Worm (Caenorhabditis elegans) whole organism, young adult: ENCODE results near the gene F37C12.18.

Source experiments
- B0019.2 ChIP-seq: fragments of 200-800 bp; sonication (Bioruptor generic); conservative IDR thresholded peaks from 2 replicates; pipeline ENCODE4 v1.3.6; 2022; ENCODE audit warnings: missing genetic modification reagents, missing genetic modification characterization, missing compliant biosample characterization
- B0261.1 ChIP-seq: sonication (generic microtip); optimal IDR thresholded peaks from 2 replicates; lab custom pipeline; 2016; ENCODE audit warnings: mild to moderate bottlenecking, missing genetic modification characterization, moderate library complexity, missing compliant biosample characterization
- F39B2.1 ChIP-seq: fragments of 200-800 bp; sonication (Bioruptor generic); IDR thresholded peaks from 2 replicates; pipeline ENCODE4 v1.3.6; 2022; ENCODE audit warnings: missing genetic modification reagents, missing genetic modification characterization, missing compliant biosample characterization
- F57A8.1 ChIP-seq: fragments of 200-800 bp; sonication (Bioruptor generic); optimal IDR thresholded peaks from 2 replicates; lab custom pipeline; 2018; ENCODE audit warnings: mild to moderate bottlenecking, missing genetic modification characterization, moderate library complexity, missing compliant biosample characterization
- K11D2.4 ChIP-seq: fragments of 200-800 bp; sonication (Bioruptor generic); IDR thresholded peaks from 2 replicates; pipeline ENCODE4 v1.3.6; 2022; ENCODE audit warnings: missing genetic modification reagents, missing genetic modification characterization, missing compliant biosample characterization
- K12H6.12 ChIP-seq: fragments of 200-800 bp; sonication (Bioruptor generic); optimal IDR thresholded peaks from 2 replicates; lab custom pipeline; 2018; ENCODE audit warnings: mild to moderate bottlenecking, missing genetic modification characterization, missing compliant biosample characterization
- T26A5.8 ChIP-seq: sonication (generic microtip); optimal IDR thresholded peaks from 2 replicates; lab custom pipeline; 2016; ENCODE audit warnings: missing genetic modification characterization, missing compliant biosample characterization
- Y56A3A.18 ChIP-seq: fragments of 200-800 bp; sonication (Bioruptor generic); IDR thresholded peaks from 2 replicates; pipeline ENCODE4 v1.3.6; 2022; ENCODE audit warnings: missing genetic modification reagents, missing genetic modification characterization, missing compliant biosample characterization
- Y67H2A.10 ChIP-seq: fragments of 200-800 bp; sonication (Bioruptor generic); conservative IDR thresholded peaks from 2 replicates; pipeline ENCODE4 v1.3.6; 2022; ENCODE audit warnings: missing genetic modification reagents, missing genetic modification characterization, missing compliant biosample characterization
- Y79H2A.3 ChIP-seq: fragments of 200-800 bp; sonication (Bioruptor generic); conservative IDR thresholded peaks from 2 replicates; pipeline ENCODE4 v1.3.6; 2022; ENCODE audit warnings: missing genetic modification reagents, missing genetic modification characterization, missing compliant biosample characterization
- ZK185.1 ChIP-seq: sonication (generic microtip); optimal IDR thresholded peaks from 2 replicates; lab custom pipeline; 2016; ENCODE audit warnings: mild to moderate bottlenecking, missing genetic modification characterization, missing compliant biosample characterization; ENCODE audit not compliant: poor library complexity, severe bottlenecking
- athp-1 ChIP-seq: sonication (generic microtip); optimal IDR thresholded peaks from 2 replicates; lab custom pipeline; 2017; ENCODE audit warnings: mild to moderate bottlenecking, missing genetic modification characterization, missing compliant biosample characterization
- cebp-2 ChIP-seq: fragments of 200-800 bp; sonication (Bioruptor generic); IDR thresholded peaks from 2 replicates; pipeline ENCODE4 v1.3.6; 2022; ENCODE audit warnings: missing genetic modification characterization, missing compliant biosample characterization
- ceh-58 ChIP-seq: fragments of 200-800 bp; sonication (Bioruptor generic); IDR thresholded peaks from 2 replicates; pipeline ENCODE4 v1.3.6; 2022; ENCODE audit warnings: missing genetic modification characterization, missing compliant biosample characterization
- ceh-79 ChIP-seq: sonication (generic microtip); optimal IDR thresholded peaks from 2 replicates; lab custom pipeline; 2017; ENCODE audit warnings: mild to moderate bottlenecking, missing genetic modification characterization, missing compliant biosample characterization
- dpff-1 ChIP-seq: sonication (generic microtip); optimal IDR thresholded peaks from 2 replicates; lab custom pipeline; 2017; ENCODE audit warnings: mild to moderate bottlenecking, missing genetic modification characterization, missing compliant biosample characterization
- egl-44 ChIP-seq: fragments of 200-800 bp; sonication (Bioruptor generic); IDR thresholded peaks from 2 replicates; pipeline ENCODE4 v1.3.6; 2022; ENCODE audit warnings: missing genetic modification reagents, missing genetic modification characterization, missing compliant biosample characterization
- egrh-3 ChIP-seq: fragments of 200-800 bp; sonication (Bioruptor generic); IDR thresholded peaks from 2 replicates; pipeline ENCODE4 v1.3.6; 2022; ENCODE audit warnings: missing genetic modification reagents, missing genetic modification characterization, missing compliant biosample characterization
- hlh-12 ChIP-seq: sonication (generic microtip); optimal IDR thresholded peaks from 2 replicates; lab custom pipeline; 2016; ENCODE audit warnings: missing genetic modification characterization, missing compliant biosample characterization
- hlh-26 ChIP-seq: fragments of 200-800 bp; sonication (Bioruptor generic); conservative IDR thresholded peaks from 2 replicates; pipeline ENCODE4 v1.3.6; 2022; ENCODE audit warnings: missing genetic modification reagents, missing genetic modification characterization, missing compliant biosample characterization
- hmg-1.2 ChIP-seq: fragments of 200-800 bp; sonication (Bioruptor generic); IDR thresholded peaks from 2 replicates; pipeline ENCODE4 v1.3.6; 2022; ENCODE audit warnings: missing genetic modification reagents, missing genetic modification characterization, missing compliant biosample characterization
- hrde-1 ChIP-seq: sonication (generic microtip); optimal IDR thresholded peaks from 2 replicates; lab custom pipeline; 2016; ENCODE audit warnings: missing genetic modification characterization, mild to moderate bottlenecking, missing compliant biosample characterization, moderate library complexity, missing genotype, missing genetic modification reagents, borderline replicate concordance
- lag-1 ChIP-seq: fragments of 200-800 bp; sonication (Bioruptor generic); IDR thresholded peaks from 2 replicates; pipeline ENCODE4 v1.3.6; 2022; ENCODE audit warnings: missing genetic modification reagents, missing genetic modification characterization, missing compliant biosample characterization
- lin-26 ChIP-seq: fragments of 200-800 bp; sonication (Bioruptor generic); IDR thresholded peaks from 2 replicates; pipeline ENCODE4 v1.3.6; 2022; ENCODE audit warnings: missing genetic modification reagents, missing genetic modification characterization, missing compliant biosample characterization
- lir-1 ChIP-seq: fragments of 200-800 bp; sonication (Bioruptor generic); conservative IDR thresholded peaks from 2 replicates; pipeline ENCODE4 v1.3.6; 2022; ENCODE audit warnings: missing genetic modification reagents, missing genetic modification characterization, missing compliant biosample characterization
- madf-3 ChIP-seq: fragments of 200-800 bp; sonication (Bioruptor generic); IDR thresholded peaks from 2 replicates; pipeline ENCODE4 v1.3.6; 2022; ENCODE audit warnings: missing genetic modification reagents, missing genetic modification characterization, missing compliant biosample characterization
- madf-6 ChIP-seq: fragments of 200-800 bp; sonication (Bioruptor generic); IDR thresholded peaks from 2 replicates; pipeline ENCODE4 v1.3.6; 2022; ENCODE audit warnings: missing genetic modification reagents, missing genetic modification characterization, missing compliant biosample characterization
- madf-8 ChIP-seq: fragments of 200-800 bp; sonication (Bioruptor generic); conservative IDR thresholded peaks from 2 replicates; pipeline ENCODE4 v1.3.6; 2022; ENCODE audit warnings: missing genetic modification reagents, missing genetic modification characterization, missing compliant biosample characterization
- mel-28 ChIP-seq: sonication (generic microtip); optimal IDR thresholded peaks from 2 replicates; lab custom pipeline; 2016; ENCODE audit warnings: borderline replicate concordance, mild to moderate bottlenecking, missing genetic modification characterization, missing compliant biosample characterization
- mes-4 ChIP-seq: sonication (generic microtip); optimal IDR thresholded peaks from 2 replicates; lab custom pipeline; 2016; ENCODE audit warnings: missing genotype, missing genetic modification characterization, missing compliant biosample characterization
- mxl-1 ChIP-seq: sonication (generic microtip); optimal IDR thresholded peaks from 2 replicates; lab custom pipeline; 2016; ENCODE audit warnings: missing genetic modification characterization, missing compliant biosample characterization
- nhr-27 ChIP-seq: fragments of 200-800 bp; sonication (Bioruptor generic); optimal IDR thresholded peaks from 2 replicates; lab custom pipeline; 2018; ENCODE audit warnings: mild to moderate bottlenecking, missing genetic modification characterization, moderate library complexity, missing compliant biosample characterization
- pbrm-1 ChIP-seq: fragments of 200-800 bp; sonication (Bioruptor generic); IDR thresholded peaks from 2 replicates; pipeline ENCODE4 v1.3.6; 2022; ENCODE audit warnings: missing genetic modification reagents, missing genetic modification characterization, missing compliant biosample characterization
- rcor-1 ChIP-seq: fragments of 200-800 bp; sonication (Bioruptor generic); IDR thresholded peaks from 2 replicates; pipeline ENCODE4 v1.3.6; 2022; ENCODE audit warnings: missing genetic modification reagents, missing genetic modification characterization, missing compliant biosample characterization
- rec-8 ChIP-seq, 2 experiments: sonication (generic microtip); optimal IDR thresholded peaks; 2 replicates each; lab custom pipeline; 2016; ENCODE audit warnings: mild to moderate bottlenecking in 2 of 2, missing genetic modification characterization in 2 of 2, missing genetic modification reagents in 2 of 2, missing genotype in 2 of 2, missing biosample characterization in 1 of 2, missing compliant biosample characterization in 1 of 2, moderate library complexity in 1 of 2
- repo-1 ChIP-seq: sonication (generic microtip); optimal IDR thresholded peaks from 2 replicates; lab custom pipeline; 2017; ENCODE audit warnings: mild to moderate bottlenecking, missing genetic modification characterization, missing compliant biosample characterization
- sdz-38 ChIP-seq: sonication (generic microtip); optimal IDR thresholded peaks from 2 replicates; lab custom pipeline; 2016; ENCODE audit warnings: missing genotype, missing genetic modification characterization, missing compliant biosample characterization
- snpc-3.4 ChIP-seq: sonication (generic microtip); optimal IDR thresholded peaks from 2 replicates; lab custom pipeline; 2017; ENCODE audit warnings: missing genetic modification characterization, mild to moderate bottlenecking, missing compliant biosample characterization, antibody characterized with exemption, moderate library complexity, missing genotype, missing genetic modification reagents
- snpc-4 ChIP-seq, 5 experiments: fragments of 150-350 bp in 1 of 5; sonication (generic microtip) in 4 of 5; optimal IDR thresholded peaks; 2 replicates each; lab custom pipeline; 2014 to 2018; ENCODE audit warnings: missing genetic modification characterization in 5 of 5, missing biosample characterization in 3 of 5, antibody characterized with exemption in 2 of 5, mild to moderate bottlenecking in 2 of 5, missing compliant biosample characterization in 2 of 5, missing genotype in 2 of 5, moderate library complexity in 2 of 5, missing genetic modification reagents in 1 of 5
- somi-1 ChIP-seq: fragments of 200-800 bp; sonication (Bioruptor generic); optimal IDR thresholded peaks from 2 replicates; lab custom pipeline; 2018; ENCODE audit warnings: mild to moderate bottlenecking, missing genetic modification characterization, missing compliant biosample characterization
- sptf-2 ChIP-seq: fragments of 200-800 bp; sonication (Bioruptor generic); optimal IDR thresholded peaks from 2 replicates; lab custom pipeline; 2018; ENCODE audit warnings: mild to moderate bottlenecking, missing genetic modification characterization, missing compliant biosample characterization
- tbx-9 ChIP-seq: sonication (generic microtip); optimal IDR thresholded peaks from 2 replicates; lab custom pipeline; 2016; ENCODE audit warnings: borderline replicate concordance, missing genetic modification characterization, inconsistent platforms, missing compliant biosample characterization
- tlf-1 ChIP-seq: fragments of 200-800 bp; sonication (Bioruptor generic); optimal IDR thresholded peaks from 2 replicates; lab custom pipeline; 2018; ENCODE audit warnings: mild to moderate bottlenecking, missing genetic modification characterization, missing compliant biosample characterization
- unc-130 ChIP-seq: sonication (generic microtip); optimal IDR thresholded peaks from 2 replicates; lab custom pipeline; 2016; ENCODE audit warnings: missing genetic modification reagents, missing genetic modification characterization, missing compliant biosample characterization
- unc-62 ChIP-seq: fragments of 150-350 bp; optimal IDR thresholded peaks from 2 replicates; lab custom pipeline; 2014; ENCODE audit warnings: missing biosample characterization, missing genetic modification reagents, missing genetic modification characterization
- zfh-2 ChIP-seq: fragments of 200-800 bp; sonication (Bioruptor generic); conservative IDR thresholded peaks from 2 replicates; pipeline ENCODE4 v1.3.6; 2022; ENCODE audit warnings: missing genetic modification reagents, missing genetic modification characterization, missing compliant biosample characterization
- ztf-18 ChIP-seq: sonication (generic microtip); optimal IDR thresholded peaks from 2 replicates; lab custom pipeline; 2016; ENCODE audit warnings: missing genotype, mild to moderate bottlenecking, missing genetic modification characterization, missing compliant biosample characterization

The F37C12.18 gene

DNA sequence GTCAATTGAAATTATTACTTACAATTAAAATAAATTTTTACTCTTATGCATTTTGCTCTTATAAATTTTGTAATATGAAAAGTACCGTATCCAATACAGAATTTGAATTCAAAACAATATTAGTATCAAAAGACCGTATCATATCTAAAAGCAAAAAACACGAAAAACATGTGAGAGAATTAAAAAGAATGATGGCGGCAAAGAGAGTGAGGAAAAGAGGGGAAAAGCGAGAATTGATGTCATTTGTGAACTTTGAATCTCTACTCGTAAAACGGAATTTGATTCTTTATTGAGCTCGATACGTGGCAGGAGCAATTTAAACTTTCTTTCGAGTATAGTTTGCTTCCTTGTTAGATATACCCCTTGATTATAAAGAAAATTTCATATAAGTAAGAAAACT is 40.7 kb downstream of the F37C12.18 start:
- no peak for TF ChIP-seq lir-1
- TF ChIP-seq K11D2.4 (GFP tag; lab: Robert Waterston, UW), result no peak
- TF ChIP-seq sptf-2 (GFP tag; lab: Kevin White, UChicago), result no peak
- TF ChIP-seq rcor-1, result no peak
- TF ChIP-seq K12H6.12, result no peak
- TF ChIP-seq T26A5.8 (tag; lab: Kevin White, UChicago), result no peak
- no peak for TF ChIP-seq ztf-18 (tag; lab: Kevin White, UChicago)
- TF ChIP-seq tbx-9, result no peak
- no peak for TF ChIP-seq repo-1 (tag; lab: Kevin White, UChicago)
- TF ChIP-seq zfh-2 (GFP tag; lab: Robert Waterston, UW), result no peak
- TF ChIP-seq lin-26 (GFP tag; lab: Robert Waterston, UW), result 0 out of 2 replicates have a peak, but pooled peaks have one; percentile 23
- TF ChIP-seq athp-1 (tag; lab: Kevin White, UChicago), result no peak
- TF ChIP-seq ZK185.1, result no peak
- TF ChIP-seq hmg-1.2 (GFP tag; lab: Robert Waterston, UW), result peak; percentile 4; the same call in 1 of the 2 replicates
- TF ChIP-seq, all 124 proteins: peak for 2

DNA sequence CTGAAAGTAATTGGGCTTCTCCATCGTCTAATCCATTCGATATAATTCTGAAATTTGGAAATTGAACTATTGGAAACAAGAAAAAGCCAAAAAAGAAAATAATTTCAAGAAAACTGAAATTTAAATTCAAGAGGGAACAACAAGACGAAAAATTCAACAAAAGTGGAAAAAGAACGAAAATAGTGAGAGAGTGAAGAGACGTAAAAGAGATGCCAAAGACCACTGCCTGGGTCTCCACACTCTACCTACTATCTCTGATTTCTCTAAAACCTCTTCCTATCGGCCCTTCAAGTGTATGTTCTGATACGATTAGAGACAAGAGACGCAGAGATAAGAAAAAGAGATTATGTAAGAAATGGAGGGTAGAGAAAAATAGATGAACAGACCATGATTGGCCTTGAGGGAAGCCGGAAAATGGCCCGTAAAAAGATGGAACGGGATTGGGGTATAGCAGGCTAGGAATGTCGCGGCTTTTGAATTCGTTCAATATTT is 41.4 kb downstream of the F37C12.18 start, which contains the start of gene ogt-1:
ogt-1 (minus strand) TSS at position 51 of the 492 bp plus-strand sequence.
- TF ChIP-seq egrh-3 (GFP tag; lab: Robert Waterston, UW) (no peak; the same call in 1 of the 2 replicates), madf-6 (no peak), snpc-4 (GFP tag; optimal IDR thresholded peaks at IDR 0.05; lab: Kevin White, UChicago) (no peak), snpc-4 (tag; optimal IDR thresholded peaks at IDR 0.05; lab: Kevin White, UChicago) (peak in 2 of 4 experiments; percentile 56 to 69), unc-130 (no peak), B0261.1 (no peak), hlh-26 (GFP tag; lab: Robert Waterston, UW) (no peak), sdz-38 (no peak), F57A8.1 (GFP tag; lab: Kevin White, UChicago) (no peak), Y79H2A.3 (GFP tag; lab: Robert Waterston, UW) (no peak), madf-3 (GFP tag; lab: Robert Waterston, UW) (no peak), repo-1 (tag; lab: Kevin White, UChicago) (peak; percentile 4), mel-28 (tag; lab: Kevin White, UChicago) (no peak), hrde-1 (no peak), mes-4 (no peak), F39B2.1 (GFP tag; lab: Robert Waterston, UW) (no peak), sptf-2 (GFP tag; lab: Kevin White, UChicago) (no peak), hlh-12 (tag; lab: Kevin White, UChicago) (no peak), somi-1 (GFP tag; lab: Kevin White, UChicago) (no peak), pbrm-1 (peak; percentile 42; the same call in 1 of the 2 replicates), cebp-2 (GFP tag; lab: Robert Waterston, UW) (no peak), snpc-3.4 (peak; percentile 64), Y67H2A.10 (no peak), unc-62 (GFP tag; lab: Kevin White, UChicago) (peak; percentile 28), tlf-1 (no peak), dpff-1 (tag; lab: Kevin White, UChicago) (no peak), K12H6.12 (peak; percentile 63), nhr-27 (tag; lab: Kevin White, UChicago) (no peak), lag-1 (GFP tag; lab: Robert Waterston, UW) (no peak), rec-8 (tag; optimal IDR thresholded peaks at IDR 0.05; lab: Kevin White, UChicago) (no peak), madf-8 (no peak), B0019.2 (GFP tag; lab: Robert Waterston, UW) (no peak), Y56A3A.18 (GFP tag; lab: Robert Waterston, UW) (no peak), ceh-79 (tag; lab: Kevin White, UChicago) (no peak), mxl-1 (no peak), ceh-58 (GFP tag; lab: Robert Waterston, UW) (no peak), egl-44 (GFP tag; lab: Robert Waterston, UW) (no peak)
